Fruit fly (Drosophila melanogaster) whole organism, pupa: Measurements from ENCODE around the gene CG31807.

Experiments used
- CG13204 ChIP-seq: fragments of 200-800 bp; sonication (Bioruptor generic); optimal IDR thresholded peaks from 2 replicates; lab custom pipeline; 2018; ENCODE audit warnings: missing biosample characterization, mild to moderate bottlenecking, missing genetic modification characterization, moderate library complexity
- CG15710 ChIP-seq: fragments of 200-800 bp; sonication (Bioruptor generic); optimal IDR thresholded peaks from 2 replicates; lab custom pipeline; 2018; ENCODE audit warnings: missing biosample characterization, mild to moderate bottlenecking, missing genetic modification characterization, moderate library complexity
- CG17806 ChIP-seq: fragments of 200-800 bp; sonication (Bioruptor generic); optimal IDR thresholded peaks from 2 replicates; lab custom pipeline; 2018; ENCODE audit warnings: missing biosample characterization, mild to moderate bottlenecking, missing genetic modification characterization, moderate library complexity
- CG32121 ChIP-seq: fragments of 200-800 bp; sonication (Bioruptor generic); IDR thresholded peaks from 2 replicates; pipeline ENCODE4 v1.3.6; 2022; ENCODE audit warnings: missing biosample characterization, missing genetic modification characterization
- CG34367 ChIP-seq: fragments of 200-800 bp; sonication (Bioruptor generic); optimal IDR thresholded peaks from 2 replicates; lab custom pipeline; 2018; ENCODE audit warnings: missing biosample characterization, mild to moderate bottlenecking, missing genetic modification characterization
- CG8301 ChIP-seq: fragments of 200-800 bp; sonication (Bioruptor generic); optimal IDR thresholded peaks from 2 replicates; lab custom pipeline; 2018; ENCODE audit warnings: missing biosample characterization, mild to moderate bottlenecking, missing genetic modification characterization
- CG9948 ChIP-seq: fragments of 200-800 bp; sonication (Bioruptor generic); optimal IDR thresholded peaks from 2 replicates; lab custom pipeline; 2018; ENCODE audit warnings: missing biosample characterization, mild to moderate bottlenecking, missing genetic modification characterization, moderate library complexity
- EcR ChIP-seq: fragments of 200-800 bp; sonication (Bioruptor generic); optimal IDR thresholded peaks from 3 replicates; lab custom pipeline; 2019; ENCODE audit warnings: missing biosample characterization, missing genetic modification characterization, mild to moderate bottlenecking, moderate library complexity, missing genetic modification reagents
- fd96Ca ChIP-seq: fragments of 200-800 bp; sonication (Bioruptor generic); IDR thresholded peaks from 3 replicates; pipeline ENCODE4 v1.3.6; 2022; ENCODE audit warnings: missing biosample characterization, missing genetic modification characterization
- gl ChIP-seq: fragments of 200-800 bp; sonication (Bioruptor generic); optimal IDR thresholded peaks from 2 replicates; lab custom pipeline; 2018; ENCODE audit warnings: missing biosample characterization, mild to moderate bottlenecking, missing genetic modification characterization
- rn ChIP-seq: fragments of 200-800 bp; sonication (Bioruptor generic); IDR thresholded peaks from 2 replicates; pipeline ENCODE4 v1.3.6; 2022; ENCODE audit warnings: missing biosample characterization, missing genetic modification characterization

- TF ChIP-seq CG9948 (no peak), rn (GFP tag; lab: Robert Waterston, UW) (no peak), CG34367 (tag; lab: Kevin White, UChicago) (no peak), CG32121 (GFP tag; lab: Robert Waterston, UW) (no peak), CG17806 (tag; lab: Kevin White, UChicago) (no peak), EcR (GFP tag; lab: Kevin White, UChicago) (no peak), CG15710 (tag; lab: Kevin White, UChicago) (no peak), fd96Ca (GFP tag; lab: Robert Waterston, UW) (no peak), CG13204 (GFP tag; lab: Kevin White, UChicago) (no peak), gl (tag; lab: Kevin White, UChicago) (no peak), CG8301 (tag; lab: Kevin White, UChicago) (no peak)
These were observed 34.9 kb downstream of the CG31807 start for dm6 chr2L:16648925-16649324.
